Fruit fly (Drosophila melanogaster): ENCODE data around the gene CG6749.

Gene CG6749

DNA sequence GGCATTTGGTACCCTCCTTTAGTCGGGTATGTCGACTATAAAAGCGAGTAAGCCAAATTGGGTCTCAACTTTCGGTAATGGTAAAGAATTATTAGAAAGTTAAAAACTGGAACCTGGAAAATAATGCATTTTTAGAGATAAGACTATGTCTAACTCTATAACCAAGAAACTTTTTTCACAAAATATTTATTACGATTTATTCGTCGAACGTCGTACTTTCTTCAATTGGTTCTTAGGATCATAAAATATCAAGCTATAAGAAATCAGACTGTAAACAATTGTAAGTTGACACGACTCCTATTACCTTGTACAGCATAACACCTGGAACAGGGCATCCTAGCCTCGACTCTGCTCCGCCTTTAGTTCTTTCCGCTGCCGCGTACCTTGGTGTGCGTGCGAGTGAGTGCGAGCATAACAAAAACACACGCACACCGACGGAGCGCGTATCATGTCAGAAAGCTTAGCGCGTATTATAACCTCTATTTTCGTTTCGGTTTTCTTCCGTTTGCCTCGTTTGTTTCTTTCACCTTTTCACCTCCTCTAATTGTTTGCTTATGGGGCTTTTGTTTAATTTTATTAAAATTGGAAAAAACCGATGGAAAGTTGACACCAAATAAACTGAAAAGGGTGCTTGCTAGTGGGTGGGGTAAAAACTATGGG is 40.6 kb downstream of the CG6749 start (continued):
- peak; percentile 77 for TF ChIP-seq Eip93F (GFP tag; optimal IDR thresholded peaks at IDR 0.05)
- peak; percentile 96 for TF ChIP-seq net (GFP tag; optimal IDR thresholded peaks at IDR 0.05)
- peak; percentile 98 for TF ChIP-seq esn (GFP tag; optimal IDR thresholded peaks at IDR 0.05)
- peak; percentile 96 for TF ChIP-seq CG10631 (GFP tag; optimal IDR thresholded peaks at IDR 0.05)
- TF ChIP-seq CG34406 (GFP tag; optimal IDR thresholded peaks at IDR 0.05): peak; percentile 94
- TF ChIP-seq Met (GFP tag; optimal IDR thresholded peaks at IDR 0.05): peak; percentile 96
- TF ChIP-seq spab (GFP tag; optimal IDR thresholded peaks at IDR 0.05): peak; percentile 95
- peak; percentile 81 for TF ChIP-seq dsx (GFP tag; optimal IDR thresholded peaks at IDR 0.05; ENCODE audit: poor library complexity, severe bottlenecking)
- TF ChIP-seq Gug (GFP tag; IDR thresholded peaks at IDR 0.05): peak; percentile 80; the same call in 1 of the 2 replicates

dm6 chr3L:9692234-9692891 is 41.2 kb downstream of the CG6749 start:
- TF ChIP-seq svp (GFP tag) (peak; percentile 84), dsx (GFP tag; optimal IDR thresholded peaks at IDR 0.05; ENCODE audit: poor library complexity, severe bottlenecking) (peak; percentile 46), CG11762 (GFP tag; optimal IDR thresholded peaks at IDR 0.05; ENCODE audit: insufficient read depth) (no peak), CG3032 (tag; optimal IDR thresholded peaks at IDR 0.05) (no peak), achi (GFP tag; optimal IDR thresholded peaks at IDR 0.05) (no peak), salr (GFP tag; optimal IDR thresholded peaks at IDR 0.05) (no peak), fkh (GFP tag; optimal IDR thresholded peaks at IDR 0.05) (peak; percentile 84), Lpt (GFP tag; optimal IDR thresholded peaks at IDR 0.05) (no peak), CG6163 (GFP tag; IDR thresholded peaks at IDR 0.05) (peak; percentile 7; the same call in 1 of the 3 replicates)

- TF ChIP-seq Sox102F (GFP tag; optimal IDR thresholded peaks at IDR 0.05): no peak
- TF ChIP-seq CG1621 (tag; optimal IDR thresholded peaks at IDR 0.05): no peak
- no peak for TF ChIP-seq fd85E (GFP tag; optimal IDR thresholded peaks at IDR 0.05)
- no peak for TF ChIP-seq CG6854 (GFP tag; optimal IDR thresholded peaks at IDR 0.05)
- TF ChIP-seq CG7368 (GFP tag; optimal IDR thresholded peaks at IDR 0.05): no peak
- TF ChIP-seq acj6 (GFP tag; optimal IDR thresholded peaks at IDR 0.05): no peak
- TF ChIP-seq salr (GFP tag; optimal IDR thresholded peaks at IDR 0.05): no peak
- TF ChIP-seq CG11294 (GFP tag; IDR thresholded peaks at IDR 0.05): no peak
- no peak for TF ChIP-seq CG6276 (GFP tag; optimal IDR thresholded peaks at IDR 0.05)
- TF ChIP-seq pdm3 (GFP tag; optimal IDR thresholded peaks at IDR 0.05): no peak
- no peak for TF ChIP-seq CG11902 (GFP tag; optimal IDR thresholded peaks at IDR 0.05)
- no peak for TF ChIP-seq CG9139 (GFP tag; optimal IDR thresholded peaks at IDR 0.05)
- no peak for TF ChIP-seq Blimp-1 (GFP tag; optimal IDR thresholded peaks at IDR 0.05)
Measured at dm6 chr3L:9691476-9691826, 42.2 kb downstream of the CG6749 start.

DNA sequence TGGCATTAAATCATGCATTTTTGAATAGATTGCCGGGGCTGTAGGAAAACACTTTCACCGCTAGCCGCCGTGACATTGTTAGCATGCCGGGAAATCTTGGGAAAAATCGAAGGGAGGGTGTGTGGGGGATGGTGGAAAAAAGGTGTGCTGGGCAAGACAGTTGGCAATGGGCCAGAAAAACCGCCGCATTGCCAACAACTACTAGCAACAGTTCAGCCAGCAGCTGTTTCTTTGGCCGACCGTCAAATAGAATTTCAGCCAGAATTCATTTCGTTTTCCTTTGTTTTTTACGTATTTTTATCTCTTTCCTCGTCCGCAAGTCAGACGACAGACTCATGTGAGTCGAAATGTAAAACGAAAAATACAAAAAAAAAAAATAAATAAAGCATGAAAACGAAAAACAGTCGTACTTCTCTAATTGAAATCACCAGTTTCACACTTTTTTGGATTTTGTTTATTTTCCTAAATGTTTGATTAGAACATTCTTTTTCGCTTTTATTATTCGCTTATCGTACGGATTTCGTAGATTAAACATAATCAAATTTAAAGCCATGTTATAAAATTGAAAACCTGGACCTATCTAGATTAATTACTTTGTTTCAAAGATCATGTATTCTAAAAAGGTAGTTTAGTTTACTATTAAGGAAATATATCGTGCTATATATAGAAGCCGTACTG is 42.7 kb downstream of the CG6749 start:
- no peak for TF ChIP-seq CG9139 (GFP tag; optimal IDR thresholded peaks at IDR 0.05)
- no peak for TF ChIP-seq vri (GFP tag; optimal IDR thresholded peaks at IDR 0.05)
- no peak for TF ChIP-seq CG16779 (tag; optimal IDR thresholded peaks at IDR 0.05)
- no peak for TF ChIP-seq Ets96B (tag; optimal IDR thresholded peaks at IDR 0.05)
- TF ChIP-seq Ets21C (GFP tag; optimal IDR thresholded peaks at IDR 0.05): peak; percentile 38
- peak; percentile 38 for TF ChIP-seq topi (GFP tag; optimal IDR thresholded peaks at IDR 0.05)
- TF ChIP-seq salr (GFP tag; optimal IDR thresholded peaks at IDR 0.05): no peak
- TF ChIP-seq spab (GFP tag; optimal IDR thresholded peaks at IDR 0.05): no peak
- peak; percentile 43 for TF ChIP-seq net (GFP tag; optimal IDR thresholded peaks at IDR 0.05)
- TF ChIP-seq Sox102F (GFP tag; optimal IDR thresholded peaks at IDR 0.05): no peak
- no peak for TF ChIP-seq CG3032 (tag; optimal IDR thresholded peaks at IDR 0.05)
- peak; percentile 54; the same call in 2 of the 3 replicates for TF ChIP-seq CG8119 (GFP tag; IDR thresholded peaks at IDR 0.05)
- TF ChIP-seq dsx (GFP tag; optimal IDR thresholded peaks at IDR 0.05; ENCODE audit: poor library complexity, severe bottlenecking): no peak
- TF ChIP-seq Smox (GFP tag; optimal IDR thresholded peaks at IDR 0.05): no peak
- TF ChIP-seq Eip93F (GFP tag; optimal IDR thresholded peaks at IDR 0.05): no peak
- peak; percentile 64 for TF ChIP-seq Hr4 (GFP tag; optimal IDR thresholded peaks at IDR 0.05)
- no peak for TF ChIP-seq Gug (GFP tag; IDR thresholded peaks at IDR 0.05)
- TF ChIP-seq CG8632 (GFP tag; optimal IDR thresholded peaks at IDR 0.05): no peak
- TF ChIP-seq Hr39 (GFP tag; optimal IDR thresholded peaks at IDR 0.05): peak; percentile 17
- peak; percentile 52 for TF ChIP-seq Eip78C (GFP tag)
- peak; percentile 5 for TF ChIP-seq OdsH (GFP tag; optimal IDR thresholded peaks at IDR 0.05)
- TF ChIP-seq achi (GFP tag; optimal IDR thresholded peaks at IDR 0.05): no peak
- no peak for TF ChIP-seq fd59A (GFP tag; optimal IDR thresholded peaks at IDR 0.05)
- 0 out of 3 replicates have a peak, but pooled peaks have one; percentile 44 for TF ChIP-seq eg (GFP tag; IDR thresholded peaks at IDR 0.05)
